Worm (Caenorhabditis elegans): ENCODE data around the gene Y39A1A.16.

- TF ChIP-seq mdl-1 (tag; optimal IDR thresholded peaks at IDR 0.05) (no peak), hlh-30 (tag; optimal IDR thresholded peaks at IDR 0.05; ENCODE audit: insufficient read depth) (no peak), nhr-11 (tag; optimal IDR thresholded peaks at IDR 0.05) (no peak), cey-2 (tag; optimal IDR thresholded peaks at IDR 0.05; ENCODE audit: borderline replicate concordance, insufficient read depth) (no peak), hif-1 (tag; optimal IDR thresholded peaks at IDR 0.05) (no peak), ama-1 (optimal IDR thresholded peaks at IDR 0.05) (no peak), lin-38 (GFP tag; IDR thresholded peaks at IDR 0.05) (no peak), ctbp-1 (GFP tag; IDR thresholded peaks at IDR 0.05) (no peak), daf-12 (tag; optimal IDR thresholded peaks at IDR 0.05) (no peak), egl-43 (GFP tag; IDR thresholded peaks at IDR 0.05) (no peak), fkh-10 (GFP tag; optimal IDR thresholded peaks at IDR 0.05) (no peak)
Observed at ce11 chrIII:10653479-10653878, 25.6 kb upstream of the Y39A1A.16 start.
